Worm (Caenorhabditis elegans): ENCODE measurements around the gene rpn-1.

- TF ChIP-seq dao-5 (tag; optimal IDR thresholded peaks at IDR 0.05) (no peak), him-1 (tag; optimal IDR thresholded peaks at IDR 0.05) (no peak), W03F9.2 (tag; optimal IDR thresholded peaks at IDR 0.05) (no peak)
Measured at ce11 chrIV:6859270-6859669, 50.4 kb downstream of the rpn-1 start, which contains the start of gene R13H7.2.
